Worm (Caenorhabditis elegans) whole organism, young adult: ENCODE data around the gene T07D3.9.
"Not testable (repeated sequence)": the region's sequence is repeated elsewhere in the genome, so short reads cannot be mapped to it uniquely, and the experiment has no call there.

Experiments used
- B0035.1 ChIP-seq: sonication (generic microtip); optimal IDR thresholded peaks from 2 replicates; lab custom pipeline; 2016; ENCODE audit warnings: missing genetic modification characterization, mild to moderate bottlenecking, missing compliant biosample characterization, missing genotype, missing genetic modification reagents
- B0261.1 ChIP-seq: sonication (generic microtip); optimal IDR thresholded peaks from 2 replicates; lab custom pipeline; 2016; ENCODE audit warnings: mild to moderate bottlenecking, missing genetic modification characterization, moderate library complexity, missing compliant biosample characterization
- B0336.3 ChIP-seq: fragments of 200-800 bp; sonication (Bioruptor generic); IDR thresholded peaks from 2 replicates; pipeline ENCODE4 v1.3.6; 2022; ENCODE audit warnings: missing genetic modification characterization, missing compliant biosample characterization
- C06A6.2 ChIP-seq: fragments of 200-800 bp; sonication (Bioruptor generic); conservative IDR thresholded peaks from 2 replicates; pipeline ENCODE4 v1.3.6; 2022; ENCODE audit warnings: missing genetic modification characterization, missing compliant biosample characterization
- C17E4.6 ChIP-seq: fragments of 200-800 bp; sonication (Bioruptor generic); IDR thresholded peaks from 2 replicates; pipeline ENCODE4 v1.3.6; 2022; ENCODE audit warnings: missing genetic modification reagents, missing genetic modification characterization, missing compliant biosample characterization
- F10E7.11 ChIP-seq: sonication (generic microtip); optimal IDR thresholded peaks from 2 replicates; lab custom pipeline; 2017; ENCODE audit warnings: mild to moderate bottlenecking, missing genetic modification characterization, moderate library complexity, missing compliant biosample characterization
- F22D6.2 ChIP-seq: sonication (generic microtip); optimal IDR thresholded peaks from 2 replicates; lab custom pipeline; 2016; ENCODE audit warnings: mild to moderate bottlenecking, missing genetic modification characterization, missing compliant biosample characterization
- F39B2.1 ChIP-seq: fragments of 200-800 bp; sonication (Bioruptor generic); IDR thresholded peaks from 2 replicates; pipeline ENCODE4 v1.3.6; 2022; ENCODE audit warnings: missing genetic modification reagents, missing genetic modification characterization, missing compliant biosample characterization
- K11D2.4 ChIP-seq: fragments of 200-800 bp; sonication (Bioruptor generic); IDR thresholded peaks from 2 replicates; pipeline ENCODE4 v1.3.6; 2022; ENCODE audit warnings: missing genetic modification reagents, missing genetic modification characterization, missing compliant biosample characterization
- T26A5.8 ChIP-seq: sonication (generic microtip); optimal IDR thresholded peaks from 2 replicates; lab custom pipeline; 2016; ENCODE audit warnings: missing genetic modification characterization, missing compliant biosample characterization
- Y53G8AR.9 ChIP-seq: fragments of 200-800 bp; sonication (Bioruptor generic); conservative IDR thresholded peaks from 2 replicates; pipeline ENCODE4 v1.3.6; 2022; ENCODE audit warnings: missing genetic modification reagents, missing genetic modification characterization, missing compliant biosample characterization
- Y56A3A.18 ChIP-seq: fragments of 200-800 bp; sonication (Bioruptor generic); IDR thresholded peaks from 2 replicates; pipeline ENCODE4 v1.3.6; 2022; ENCODE audit warnings: missing genetic modification reagents, missing genetic modification characterization, missing compliant biosample characterization
- aptf-3 ChIP-seq: fragments of 200-800 bp; sonication (Bioruptor generic); IDR thresholded peaks from 2 replicates; pipeline ENCODE4 v1.3.6; 2022; ENCODE audit warnings: missing genetic modification characterization, missing compliant biosample characterization
- attf-3 ChIP-seq: fragments of 200-800 bp; sonication (Bioruptor generic); conservative IDR thresholded peaks from 2 replicates; pipeline ENCODE4 v1.3.6; 2022; ENCODE audit warnings: missing genetic modification reagents, missing genetic modification characterization, missing compliant biosample characterization
- attf-6 ChIP-seq: fragments of 200-800 bp; sonication (Bioruptor generic); IDR thresholded peaks from 2 replicates; pipeline ENCODE4 v1.3.6; 2022; ENCODE audit warnings: missing genetic modification reagents, missing genetic modification characterization, missing compliant biosample characterization
- cebp-1 ChIP-seq, 2 experiments: fragments of 200-800 bp in 1 of 2; sonication (Bioruptor generic) in 1 of 2; sonication (generic microtip) in 1 of 2; IDR thresholded peaks in 1 of 2; optimal IDR thresholded peaks in 1 of 2; 2 replicates each; pipeline versions ENCODE4 v1.3.6 to Lab custom; 2017 to 2022; ENCODE audit warnings: missing compliant biosample characterization in 2 of 2, missing genetic modification characterization in 2 of 2, mild to moderate bottlenecking in 1 of 2, missing genetic modification reagents in 1 of 2, moderate library complexity in 1 of 2
- ceh-79 ChIP-seq: sonication (generic microtip); optimal IDR thresholded peaks from 2 replicates; lab custom pipeline; 2017; ENCODE audit warnings: mild to moderate bottlenecking, missing genetic modification characterization, missing compliant biosample characterization
- die-1 ChIP-seq: sonication (generic microtip); optimal IDR thresholded peaks from 2 replicates; lab custom pipeline; 2016; ENCODE audit warnings: missing genotype, mild to moderate bottlenecking, missing genetic modification characterization, missing compliant biosample characterization
- dpl-1 ChIP-seq: fragments of 150-350 bp; optimal IDR thresholded peaks from 2 replicates; lab custom pipeline; 2014; ENCODE audit warnings: missing biosample characterization, missing genetic modification reagents, missing genetic modification characterization
- efl-1 ChIP-seq: fragments of 150-350 bp; optimal IDR thresholded peaks from 2 replicates; lab custom pipeline; 2014; ENCODE audit warnings: missing biosample characterization, missing genetic modification reagents, missing genetic modification characterization
- egl-18 ChIP-seq: fragments of 200-800 bp; sonication (Bioruptor generic); IDR thresholded peaks from 2 replicates; pipeline ENCODE4 v1.3.6; 2022; ENCODE audit warnings: missing genetic modification reagents, missing genetic modification characterization, missing compliant biosample characterization
- ets-4 ChIP-seq: fragments of 200-800 bp; sonication (Bioruptor generic); optimal IDR thresholded peaks from 2 replicates; lab custom pipeline; 2018; ENCODE audit warnings: mild to moderate bottlenecking, missing genetic modification characterization, missing compliant biosample characterization
- hsf-1 ChIP-seq: fragments of 200-800 bp; sonication (Bioruptor generic); IDR thresholded peaks from 2 replicates; pipeline ENCODE4 v1.3.6; 2022; ENCODE audit warnings: missing genetic modification reagents, missing genetic modification characterization, missing compliant biosample characterization
- lin-40 ChIP-seq: sonication (generic microtip); optimal IDR thresholded peaks from 2 replicates; lab custom pipeline; 2016; ENCODE audit warnings: missing genetic modification characterization, mild to moderate bottlenecking, missing compliant biosample characterization, missing genotype, missing genetic modification reagents
- madf-6 ChIP-seq: fragments of 200-800 bp; sonication (Bioruptor generic); IDR thresholded peaks from 2 replicates; pipeline ENCODE4 v1.3.6; 2022; ENCODE audit warnings: missing genetic modification reagents, missing genetic modification characterization, missing compliant biosample characterization
- mcd-1 ChIP-seq: fragments of 200-800 bp; sonication (Bioruptor generic); IDR thresholded peaks from 2 replicates; pipeline ENCODE4 v1.3.6; 2022; ENCODE audit warnings: missing genetic modification reagents, missing genetic modification characterization, missing compliant biosample characterization
- nfya-2 ChIP-seq: fragments of 200-800 bp; sonication (Bioruptor generic); IDR thresholded peaks from 2 replicates; pipeline ENCODE4 v1.3.6; 2022; ENCODE audit warnings: missing genetic modification reagents, missing genetic modification characterization, missing compliant biosample characterization
- nhr-120 ChIP-seq: fragments of 200-800 bp; sonication (Bioruptor generic); IDR thresholded peaks from 2 replicates; pipeline ENCODE4 v1.3.6; 2022; ENCODE audit warnings: missing genetic modification characterization, missing compliant biosample characterization
- nhr-27 ChIP-seq: fragments of 200-800 bp; sonication (Bioruptor generic); optimal IDR thresholded peaks from 2 replicates; lab custom pipeline; 2018; ENCODE audit warnings: mild to moderate bottlenecking, missing genetic modification characterization, moderate library complexity, missing compliant biosample characterization
- pbrm-1 ChIP-seq: fragments of 200-800 bp; sonication (Bioruptor generic); IDR thresholded peaks from 2 replicates; pipeline ENCODE4 v1.3.6; 2022; ENCODE audit warnings: missing genetic modification reagents, missing genetic modification characterization, missing compliant biosample characterization
- repo-1 ChIP-seq: sonication (generic microtip); optimal IDR thresholded peaks from 2 replicates; lab custom pipeline; 2017; ENCODE audit warnings: mild to moderate bottlenecking, missing genetic modification characterization, missing compliant biosample characterization
- snpc-1.3 ChIP-seq: sonication (generic microtip); optimal IDR thresholded peaks from 2 replicates; lab custom pipeline; 2017; ENCODE audit warnings: missing genetic modification characterization, mild to moderate bottlenecking, missing compliant biosample characterization, antibody characterized with exemption, moderate library complexity, missing genotype, missing genetic modification reagents; ENCODE audit not compliant: insufficient read depth
- tbx-9 ChIP-seq: sonication (generic microtip); optimal IDR thresholded peaks from 2 replicates; lab custom pipeline; 2016; ENCODE audit warnings: borderline replicate concordance, missing genetic modification characterization, inconsistent platforms, missing compliant biosample characterization
- unc-130 ChIP-seq: sonication (generic microtip); optimal IDR thresholded peaks from 2 replicates; lab custom pipeline; 2016; ENCODE audit warnings: missing genetic modification reagents, missing genetic modification characterization, missing compliant biosample characterization
- ztf-28 ChIP-seq: fragments of 200-800 bp; sonication (Bioruptor generic); IDR thresholded peaks from 2 replicates; pipeline ENCODE4 v1.3.6; 2022; ENCODE audit warnings: missing genetic modification reagents, missing genetic modification characterization, missing compliant biosample characterization
- ztf-6 ChIP-seq: fragments of 200-800 bp; sonication (Bioruptor generic); IDR thresholded peaks from 2 replicates; pipeline ENCODE4 v1.3.6; 2022; ENCODE audit warnings: missing genetic modification reagents, missing genetic modification characterization, missing compliant biosample characterization

Gene T07D3.9

DNA sequence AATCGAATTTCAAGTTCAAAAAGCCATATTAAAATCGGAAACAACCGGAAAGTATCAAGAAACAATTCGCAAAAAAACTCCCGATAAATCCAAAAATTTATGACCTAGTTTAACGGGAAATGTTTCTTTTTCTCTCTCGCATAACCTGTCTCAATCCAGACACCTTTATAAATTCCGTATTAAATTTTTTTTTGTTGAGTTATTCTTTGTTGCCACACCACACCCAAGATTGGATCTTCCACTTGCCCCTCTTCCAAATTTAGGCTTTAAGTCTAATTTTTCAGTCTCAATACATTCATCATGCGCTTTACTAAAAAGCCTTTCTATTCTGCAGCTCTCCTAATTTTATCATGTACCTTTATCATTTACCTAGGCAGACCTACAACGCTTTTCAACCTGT, 37.8 kb upstream of the T07D3.9 start, which contains the start of gene R07C3.3:
TSS of gene R07C3.3 (plus strand) at position 301 of the 400 bp plus-strand sequence.
- TF ChIP-seq unc-130 (GFP tag; lab: Kevin White, UChicago) (no peak), repo-1 (tag; lab: Kevin White, UChicago) (no peak), ztf-6 (GFP tag; lab: Robert Waterston, UW) (no peak), Y56A3A.18 (GFP tag; lab: Robert Waterston, UW) (no peak), attf-3 (GFP tag; lab: Robert Waterston, UW) (no peak), nhr-120 (GFP tag; lab: Robert Waterston, UW) (no peak), F39B2.1 (GFP tag; lab: Robert Waterston, UW) (no peak), C06A6.2 (no peak), C17E4.6 (no peak), lin-40 (tag; lab: Kevin White, UChicago) (no peak), pbrm-1 (GFP tag; lab: Robert Waterston, UW) (no peak), tbx-9 (tag; lab: Kevin White, UChicago) (no peak), T26A5.8 (no peak), ceh-79 (tag; lab: Kevin White, UChicago) (no peak), aptf-3 (GFP tag; lab: Robert Waterston, UW) (no peak)

DNA sequence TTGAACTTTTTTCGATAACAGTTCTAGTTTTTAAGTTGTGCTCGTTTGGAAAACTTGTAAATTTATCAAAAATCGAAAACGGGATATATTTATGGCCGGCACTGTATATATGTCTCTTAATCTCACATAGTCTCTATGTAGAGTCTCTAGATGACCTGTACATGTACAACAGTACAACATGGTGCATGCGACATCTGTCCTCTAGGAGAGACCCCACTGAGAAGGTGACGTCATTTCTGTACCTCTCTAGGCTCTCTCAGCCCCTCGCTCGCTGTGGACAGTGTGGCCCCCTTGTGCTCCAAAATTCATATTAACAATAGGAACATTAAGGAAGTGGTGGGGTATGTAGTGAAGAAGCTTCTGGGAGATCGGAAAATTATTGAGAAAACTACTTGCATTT, 36.6 kb upstream of the T07D3.9 start:
- TF ChIP-seq B0336.3 (GFP tag; lab: Robert Waterston, UW) = no peak
- no peak for TF ChIP-seq cebp-1 (GFP tag; IDR thresholded peaks at IDR 0.05; lab: Robert Waterston, UW)
- TF ChIP-seq cebp-1 (tag; optimal IDR thresholded peaks at IDR 0.05; lab: Kevin White, UChicago) = no peak
- no peak for TF ChIP-seq K11D2.4 (GFP tag; lab: Robert Waterston, UW)
- TF ChIP-seq madf-6 (GFP tag; lab: Robert Waterston, UW) = no peak
- no peak for TF ChIP-seq Y56A3A.18 (GFP tag; lab: Robert Waterston, UW)
- TF ChIP-seq mcd-1 (GFP tag; lab: Robert Waterston, UW) = no peak
- TF ChIP-seq efl-1 (GFP tag; lab: Kevin White, UChicago) = no peak
- no peak for TF ChIP-seq attf-6 (GFP tag; lab: Robert Waterston, UW)
- no peak for TF ChIP-seq ets-4 (GFP tag; lab: Kevin White, UChicago)
- TF ChIP-seq B0261.1 (tag; lab: Kevin White, UChicago) = no peak
- no peak for TF ChIP-seq Y53G8AR.9
- no peak for TF ChIP-seq egl-18 (GFP tag; lab: Robert Waterston, UW)
- no peak for TF ChIP-seq F22D6.2 (tag; lab: Kevin White, UChicago)
- no peak for TF ChIP-seq F10E7.11
- no peak for TF ChIP-seq nhr-27 (tag; lab: Kevin White, UChicago)
- no peak for TF ChIP-seq C06A6.2
- no peak for TF ChIP-seq nfya-2 (GFP tag; lab: Robert Waterston, UW)
- no peak for TF ChIP-seq ztf-28
- no peak for TF ChIP-seq unc-130 (GFP tag; lab: Kevin White, UChicago)

- TF ChIP-seq die-1 (tag; lab: Kevin White, UChicago) (no peak), B0035.1 (tag; lab: Kevin White, UChicago) (no peak), dpl-1 (GFP tag; lab: Kevin White, UChicago) (no peak)
- TF ChIP-seq, all 124 proteins: peak for 0
Observed at ce11 chrII:932718-933117, 32.0 kb upstream of the T07D3.9 start, which contains the start of gene acs-15. TSS of gene acs-15 (plus strand) at chrII:933018.

DNA sequence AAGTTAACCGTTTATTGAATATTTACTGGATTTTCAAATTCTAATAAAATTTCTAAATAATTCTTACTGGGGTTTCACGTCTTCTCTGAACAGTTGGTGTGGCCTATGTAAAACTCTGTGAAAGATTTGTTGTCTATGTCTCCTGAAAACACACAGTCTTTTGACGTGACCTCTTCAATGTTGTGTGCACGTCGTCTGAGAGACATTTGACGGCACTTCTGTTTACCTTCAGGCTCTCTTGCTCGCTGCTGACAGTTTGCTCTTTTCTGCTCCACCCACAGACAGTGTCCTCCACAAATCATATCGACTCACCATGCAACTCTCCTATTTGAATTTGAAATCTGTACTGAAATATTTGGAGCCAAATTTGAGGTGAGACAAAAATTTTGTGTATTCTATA, 30.2 kb upstream of the T07D3.9 start, which contains the start of gene fbxc-34:
TSS of gene fbxc-34 (plus strand) at position 301 of the 400 bp plus-strand sequence.
- not testable (repeated sequence) for TF ChIP-seq hsf-1 (GFP tag; lab: Robert Waterston, UW); snpc-1.3 (tag; lab: Kevin White, UChicago); F10E7.11
